Fruit fly (Drosophila melanogaster) whole organism, adult: ENCODE results near the gene CG13318.

ENCODE experiments used
- CG12768 ChIP-seq: fragments of 200-800 bp; sonication (Bioruptor generic); optimal IDR thresholded peaks from 2 replicates; lab custom pipeline; 2017; ENCODE audit warnings: missing biosample characterization, missing genetic modification characterization, mild to moderate bottlenecking, moderate library complexity, missing genetic modification reagents
- CG14711 ChIP-seq: fragments of 200-800 bp; sonication (Bioruptor generic); optimal IDR thresholded peaks from 2 replicates; lab custom pipeline; 2018; ENCODE audit warnings: missing biosample characterization, mild to moderate bottlenecking, missing genetic modification characterization, moderate library complexity
- CG1620 ChIP-seq: fragments of 200-800 bp; sonication (Bioruptor generic); optimal IDR thresholded peaks from 2 replicates; lab custom pipeline; 2016; ENCODE audit warnings: missing biosample characterization, missing genetic modification characterization
- CG5204 ChIP-seq: fragments of 200-800 bp; sonication (Bioruptor generic); optimal IDR thresholded peaks from 2 replicates; lab custom pipeline; 2016; ENCODE audit warnings: missing biosample characterization, missing genetic modification characterization
- CG7045 ChIP-seq: fragments of 200-800 bp; sonication (Bioruptor generic); optimal IDR thresholded peaks from 2 replicates; lab custom pipeline; 2017; ENCODE audit warnings: missing biosample characterization, mild to moderate bottlenecking, missing genetic modification characterization
- Clk ChIP-seq: fragments of 200-800 bp; sonication (Bioruptor generic); optimal IDR thresholded peaks from 2 replicates; lab custom pipeline; 2017; ENCODE audit warnings: missing biosample characterization, missing genetic modification characterization
- Crg-1 ChIP-seq: fragments of 200-800 bp; sonication (Bioruptor generic); optimal IDR thresholded peaks from 2 replicates; lab custom pipeline; 2016; ENCODE audit warnings: missing biosample characterization, missing genetic modification characterization
- Hr96 ChIP-seq: fragments of 200-800 bp; sonication (Bioruptor generic); optimal IDR thresholded peaks from 2 replicates; lab custom pipeline; 2016; ENCODE audit warnings: missing biosample characterization, missing genetic modification characterization
- bab1 ChIP-seq: fragments of 200-800 bp; sonication (Bioruptor generic); optimal IDR thresholded peaks from 3 replicates; lab custom pipeline; 2019; ENCODE audit warnings: missing biosample characterization, mild to moderate bottlenecking, missing genetic modification characterization, moderate library complexity
- cic ChIP-seq: fragments of 200-800 bp; sonication (Bioruptor generic); optimal IDR thresholded peaks from 2 replicates; lab custom pipeline; 2017; ENCODE audit warnings: missing biosample characterization, mild to moderate bottlenecking, missing genetic modification characterization, moderate library complexity
- kay ChIP-seq: fragments of 200-800 bp; sonication (Bioruptor generic); peaks from one replicate; lab custom pipeline; 2016; ENCODE audit warnings: missing biosample characterization, missing genetic modification characterization, borderline replicate concordance
- tj ChIP-seq: fragments of 200-800 bp; sonication (Bioruptor generic); optimal IDR thresholded peaks from 3 replicates; lab custom pipeline; 2017; ENCODE audit warnings: missing biosample characterization, mild to moderate bottlenecking, missing genetic modification characterization, moderate library complexity

DNA sequence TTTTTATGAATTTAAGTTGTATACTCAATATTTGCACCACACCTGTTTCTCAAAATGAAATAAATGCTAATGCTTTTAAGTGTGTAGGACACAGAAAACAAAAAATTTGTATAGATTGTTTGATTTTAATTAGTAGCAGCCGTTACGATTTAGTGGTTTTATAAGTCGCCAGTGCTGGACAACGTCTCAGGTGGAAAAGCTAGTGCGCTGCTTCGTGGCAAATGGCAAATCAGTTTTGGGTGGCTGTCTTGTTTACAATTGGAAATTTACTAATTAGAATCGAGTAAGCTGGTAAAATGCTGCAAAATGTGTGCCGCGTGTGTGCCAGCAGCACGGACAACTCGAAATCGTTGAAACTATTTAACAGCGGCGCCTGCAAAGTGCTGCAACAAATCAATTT, 45.9 kb downstream of the CG13318 start, which contains the start of gene CG8159:
- TF ChIP-seq tj (GFP tag; lab: Kevin White, UChicago) (no peak), CG5204 (GFP tag; lab: Kevin White, UChicago) (no peak), CG1620 (GFP tag; lab: Kevin White, UChicago) (no peak), cic (no peak), Crg-1 (GFP tag; lab: Kevin White, UChicago) (no peak), CG7045 (no peak), Clk (GFP tag; lab: Kevin White, UChicago) (no peak), CG12768 (no peak), kay (GFP tag; lab: Kevin White, UChicago) (no peak), Hr96 (GFP tag; lab: Kevin White, UChicago) (no peak), bab1 (GFP tag; lab: Kevin White, UChicago) (no peak), CG14711 (tag; lab: Kevin White, UChicago) (no peak)
